Worm (Caenorhabditis elegans) whole organism, young adult: Measurements from ENCODE around the gene col-186.
A peak's percentile ranks its signal among the peaks of the same experiment; 100 is the strongest.

Experiments
- B0336.3 ChIP-seq: fragments of 200-800 bp; sonication (Bioruptor generic); IDR thresholded peaks from 2 replicates; pipeline ENCODE4 v1.3.6; 2022; ENCODE audit warnings: missing genetic modification characterization, missing compliant biosample characterization
- D2030.7 ChIP-seq: fragments of 200-800 bp; sonication (Bioruptor generic); IDR thresholded peaks from 2 replicates; pipeline ENCODE4 v1.3.6; 2022; ENCODE audit warnings: missing genetic modification reagents, missing genetic modification characterization, missing compliant biosample characterization
- F10E7.11 ChIP-seq: sonication (generic microtip); optimal IDR thresholded peaks from 2 replicates; lab custom pipeline; 2017; ENCODE audit warnings: mild to moderate bottlenecking, missing genetic modification characterization, moderate library complexity, missing compliant biosample characterization
- F22D6.2 ChIP-seq: sonication (generic microtip); optimal IDR thresholded peaks from 2 replicates; lab custom pipeline; 2016; ENCODE audit warnings: mild to moderate bottlenecking, missing genetic modification characterization, missing compliant biosample characterization
- F37B4.10 ChIP-seq: fragments of 200-800 bp; sonication (Bioruptor generic); IDR thresholded peaks from 2 replicates; pipeline ENCODE4 v1.3.6; 2022; ENCODE audit warnings: missing genetic modification characterization, missing compliant biosample characterization
- F57C9.4 ChIP-seq: sonication (generic microtip); optimal IDR thresholded peaks from 2 replicates; lab custom pipeline; 2017; ENCODE audit warnings: mild to moderate bottlenecking, missing genetic modification characterization, missing compliant biosample characterization
- K11D2.4 ChIP-seq: fragments of 200-800 bp; sonication (Bioruptor generic); IDR thresholded peaks from 2 replicates; pipeline ENCODE4 v1.3.6; 2022; ENCODE audit warnings: missing genetic modification reagents, missing genetic modification characterization, missing compliant biosample characterization
- T07F8.4 ChIP-seq: sonication (generic microtip); optimal IDR thresholded peaks from 2 replicates; lab custom pipeline; 2016; ENCODE audit warnings: mild to moderate bottlenecking, missing genetic modification characterization, moderate library complexity, missing compliant biosample characterization
- Y53F4B.3 ChIP-seq: fragments of 200-800 bp; sonication (Bioruptor generic); IDR thresholded peaks from 2 replicates; pipeline ENCODE4 v1.3.6; 2022; ENCODE audit warnings: missing genetic modification reagents, missing genetic modification characterization, missing compliant biosample characterization
- Y56A3A.18 ChIP-seq: fragments of 200-800 bp; sonication (Bioruptor generic); IDR thresholded peaks from 2 replicates; pipeline ENCODE4 v1.3.6; 2022; ENCODE audit warnings: missing genetic modification reagents, missing genetic modification characterization, missing compliant biosample characterization
- ZK185.1 ChIP-seq: sonication (generic microtip); optimal IDR thresholded peaks from 2 replicates; lab custom pipeline; 2016; ENCODE audit warnings: mild to moderate bottlenecking, missing genetic modification characterization, missing compliant biosample characterization; ENCODE audit not compliant: poor library complexity, severe bottlenecking
- akir-1 ChIP-seq: fragments of 200-800 bp; sonication (Bioruptor generic); optimal IDR thresholded peaks from 2 replicates; lab custom pipeline; 2018; ENCODE audit warnings: mild to moderate bottlenecking, missing genetic modification characterization, moderate library complexity, missing compliant biosample characterization
- athp-1 ChIP-seq: sonication (generic microtip); optimal IDR thresholded peaks from 2 replicates; lab custom pipeline; 2017; ENCODE audit warnings: mild to moderate bottlenecking, missing genetic modification characterization, missing compliant biosample characterization
- attf-5 ChIP-seq: fragments of 200-800 bp; sonication (Bioruptor generic); optimal IDR thresholded peaks from 2 replicates; lab custom pipeline; 2018; ENCODE audit warnings: mild to moderate bottlenecking, missing genetic modification characterization, missing compliant biosample characterization
- bed-1 ChIP-seq: fragments of 200-800 bp; sonication (Bioruptor generic); IDR thresholded peaks from 2 replicates; pipeline ENCODE4 v1.3.6; 2022; ENCODE audit warnings: missing genetic modification reagents, missing genetic modification characterization, missing compliant biosample characterization
- bed-2 ChIP-seq: fragments of 200-800 bp; sonication (Bioruptor generic); IDR thresholded peaks from 2 replicates; pipeline ENCODE4 v1.3.6; 2022; ENCODE audit warnings: missing genetic modification reagents, missing genetic modification characterization, missing compliant biosample characterization
- ccch-3 ChIP-seq: fragments of 200-800 bp; sonication (Bioruptor generic); optimal IDR thresholded peaks from 2 replicates; lab custom pipeline; 2018; ENCODE audit warnings: mild to moderate bottlenecking, missing genetic modification characterization, missing compliant biosample characterization
- ceh-27 ChIP-seq: fragments of 200-800 bp; sonication (Bioruptor generic); optimal IDR thresholded peaks from 2 replicates; lab custom pipeline; 2018; ENCODE audit warnings: mild to moderate bottlenecking, missing genetic modification characterization, moderate library complexity, missing compliant biosample characterization
- ceh-58 ChIP-seq: fragments of 200-800 bp; sonication (Bioruptor generic); IDR thresholded peaks from 2 replicates; pipeline ENCODE4 v1.3.6; 2022; ENCODE audit warnings: missing genetic modification characterization, missing compliant biosample characterization
- ceh-91 ChIP-seq: fragments of 200-800 bp; sonication (Bioruptor generic); IDR thresholded peaks from 2 replicates; pipeline ENCODE4 v1.3.6; 2022; ENCODE audit warnings: missing genetic modification reagents, missing genetic modification characterization, missing compliant biosample characterization
- efl-1 ChIP-seq: fragments of 150-350 bp; optimal IDR thresholded peaks from 2 replicates; lab custom pipeline; 2014; ENCODE audit warnings: missing biosample characterization, missing genetic modification reagents, missing genetic modification characterization
- egrh-3 ChIP-seq: fragments of 200-800 bp; sonication (Bioruptor generic); IDR thresholded peaks from 2 replicates; pipeline ENCODE4 v1.3.6; 2022; ENCODE audit warnings: missing genetic modification reagents, missing genetic modification characterization, missing compliant biosample characterization
- ets-4 ChIP-seq: fragments of 200-800 bp; sonication (Bioruptor generic); optimal IDR thresholded peaks from 2 replicates; lab custom pipeline; 2018; ENCODE audit warnings: mild to moderate bottlenecking, missing genetic modification characterization, missing compliant biosample characterization
- fkh-3 ChIP-seq: sonication (generic microtip); optimal IDR thresholded peaks from 2 replicates; lab custom pipeline; 2016; ENCODE audit warnings: mild to moderate bottlenecking, missing genetic modification characterization, missing compliant biosample characterization
- hrde-1 ChIP-seq: sonication (generic microtip); optimal IDR thresholded peaks from 2 replicates; lab custom pipeline; 2016; ENCODE audit warnings: missing genetic modification characterization, mild to moderate bottlenecking, missing compliant biosample characterization, moderate library complexity, missing genotype, missing genetic modification reagents, borderline replicate concordance
- let-526 ChIP-seq: fragments of 200-800 bp; sonication (Bioruptor generic); IDR thresholded peaks from 2 replicates; pipeline ENCODE4 v1.3.6; 2022; ENCODE audit warnings: missing genetic modification reagents, missing genetic modification characterization, missing compliant biosample characterization
- let-607 ChIP-seq, 2 experiments: fragments of 200-800 bp in 1 of 2; sonication (Bioruptor generic) in 1 of 2; sonication (generic microtip) in 1 of 2; optimal IDR thresholded peaks; 2 replicates each; lab custom pipeline; 2016 to 2018; ENCODE audit warnings: mild to moderate bottlenecking in 2 of 2, missing compliant biosample characterization in 2 of 2, missing genetic modification characterization in 2 of 2, moderate library complexity in 2 of 2, missing genotype in 1 of 2
- lin-26 ChIP-seq: fragments of 200-800 bp; sonication (Bioruptor generic); IDR thresholded peaks from 2 replicates; pipeline ENCODE4 v1.3.6; 2022; ENCODE audit warnings: missing genetic modification reagents, missing genetic modification characterization, missing compliant biosample characterization
- lsl-1 ChIP-seq: fragments of 200-800 bp; sonication (Bioruptor generic); optimal IDR thresholded peaks from 2 replicates; lab custom pipeline; 2018; ENCODE audit warnings: mild to moderate bottlenecking, missing genetic modification characterization, moderate library complexity, missing compliant biosample characterization
- mcd-1 ChIP-seq: fragments of 200-800 bp; sonication (Bioruptor generic); IDR thresholded peaks from 2 replicates; pipeline ENCODE4 v1.3.6; 2022; ENCODE audit warnings: missing genetic modification reagents, missing genetic modification characterization, missing compliant biosample characterization
- mxl-1 ChIP-seq: sonication (generic microtip); optimal IDR thresholded peaks from 2 replicates; lab custom pipeline; 2016; ENCODE audit warnings: missing genetic modification characterization, missing compliant biosample characterization
- nfya-2 ChIP-seq: fragments of 200-800 bp; sonication (Bioruptor generic); IDR thresholded peaks from 2 replicates; pipeline ENCODE4 v1.3.6; 2022; ENCODE audit warnings: missing genetic modification reagents, missing genetic modification characterization, missing compliant biosample characterization
- rcor-1 ChIP-seq: fragments of 200-800 bp; sonication (Bioruptor generic); IDR thresholded peaks from 2 replicates; pipeline ENCODE4 v1.3.6; 2022; ENCODE audit warnings: missing genetic modification reagents, missing genetic modification characterization, missing compliant biosample characterization
- rpc-1 ChIP-seq, 2 experiments: fragments of 150-350 bp in 1 of 2; sonication (generic microtip) in 1 of 2; optimal IDR thresholded peaks; 2 replicates each; lab custom pipeline; 2014 to 2018; ENCODE audit warnings: missing biosample characterization in 1 of 2, missing genetic modification characterization in 1 of 2, missing genetic modification reagents in 1 of 2, missing genotype in 1 of 2
- snpc-1.1 ChIP-seq: sonication (generic microtip); optimal IDR thresholded peaks from 2 replicates; lab custom pipeline; 2017; ENCODE audit warnings: missing genetic modification characterization, mild to moderate bottlenecking, missing compliant biosample characterization, antibody characterized with exemption, moderate library complexity, missing genotype, missing genetic modification reagents; ENCODE audit not compliant: insufficient read depth
- somi-1 ChIP-seq: fragments of 200-800 bp; sonication (Bioruptor generic); optimal IDR thresholded peaks from 2 replicates; lab custom pipeline; 2018; ENCODE audit warnings: mild to moderate bottlenecking, missing genetic modification characterization, missing compliant biosample characterization
- xnd-1 ChIP-seq: sonication (generic microtip); optimal IDR thresholded peaks from 2 replicates; lab custom pipeline; 2016; ENCODE audit warnings: missing genotype, missing genetic modification reagents, missing genetic modification characterization, missing compliant biosample characterization
- zfh-2 ChIP-seq: fragments of 200-800 bp; sonication (Bioruptor generic); conservative IDR thresholded peaks from 2 replicates; pipeline ENCODE4 v1.3.6; 2022; ENCODE audit warnings: missing genetic modification reagents, missing genetic modification characterization, missing compliant biosample characterization

The col-186 gene

DNA sequence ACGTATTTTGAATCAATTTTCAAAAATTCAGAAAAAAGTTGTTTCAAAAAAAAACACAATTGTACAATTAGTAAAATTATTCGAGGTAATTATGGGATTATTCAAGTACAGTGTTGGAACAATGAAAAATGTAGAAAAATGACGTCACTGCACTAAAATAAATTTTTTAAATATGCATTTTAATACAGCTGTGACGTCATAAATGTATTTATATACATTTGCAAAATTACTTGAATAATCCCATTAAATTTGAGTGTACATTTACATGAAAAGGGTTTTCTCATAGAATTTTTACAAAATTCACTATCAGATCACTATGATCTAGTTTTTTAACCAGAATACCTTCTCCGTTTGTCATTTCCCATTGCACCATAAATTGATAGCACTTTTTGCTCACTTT lies 37.3 kb downstream of the col-186 start:
- no peak for TF ChIP-seq mcd-1
- no peak for TF ChIP-seq ceh-58 (GFP tag; lab: Robert Waterston, UW)
- no peak for TF ChIP-seq efl-1
- no peak for TF ChIP-seq T07F8.4 (tag; lab: Kevin White, UChicago)

DNA sequence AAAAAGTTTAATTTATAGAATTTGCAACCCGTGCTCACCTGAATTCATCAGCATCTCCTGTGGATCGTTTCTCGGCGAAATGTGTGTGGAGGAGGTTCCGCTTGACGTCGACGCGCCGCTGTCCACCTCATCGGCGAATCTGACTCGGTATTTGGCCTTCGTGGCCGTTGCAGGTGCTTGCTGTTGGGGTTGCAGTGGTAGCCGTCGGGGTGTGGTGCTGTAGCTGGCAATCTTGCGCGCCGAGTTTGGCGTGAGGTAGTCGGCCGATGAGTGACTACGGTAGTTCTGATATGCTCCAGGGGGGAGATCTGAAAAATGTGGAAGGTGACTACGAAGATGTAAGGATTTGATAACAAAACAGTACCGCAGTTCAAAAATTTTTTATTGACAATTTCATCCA lies 41.5 kb downstream of the col-186 start:
- TF ChIP-seq egrh-3 (GFP tag; lab: Robert Waterston, UW) (peak; percentile 21; the same call in 1 of the 2 replicates), xnd-1 (no peak), B0336.3 (no peak), athp-1 (tag; lab: Kevin White, UChicago) (no peak), somi-1 (GFP tag; lab: Kevin White, UChicago) (no peak), bed-1 (GFP tag; lab: Robert Waterston, UW) (no peak), akir-1 (GFP tag; lab: Kevin White, UChicago) (no peak), zfh-2 (GFP tag; lab: Robert Waterston, UW) (peak; percentile 74), mxl-1 (no peak), lsl-1 (GFP tag; lab: Kevin White, UChicago) (no peak), ZK185.1 (tag; lab: Kevin White, UChicago) (no peak)

DNA sequence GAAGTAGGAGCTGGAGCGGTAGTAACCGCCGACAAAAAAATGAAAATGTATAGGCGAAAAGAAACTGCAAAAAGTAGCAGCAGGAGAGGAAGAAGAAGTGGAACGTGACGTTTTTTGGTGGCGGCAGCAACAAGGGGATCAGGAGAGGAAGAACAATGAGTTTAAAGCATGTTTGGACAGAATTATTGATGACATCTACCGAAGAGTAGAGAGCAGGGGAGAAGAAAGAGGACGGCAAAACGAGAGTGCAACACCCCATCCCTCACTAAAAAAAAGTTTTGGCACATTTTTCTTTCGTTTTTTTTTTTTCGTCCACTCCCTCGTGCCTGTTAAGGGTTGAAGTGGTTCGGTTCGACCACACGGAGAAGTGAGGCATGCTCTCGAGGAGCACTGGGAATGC lies 42.6 kb downstream of the col-186 start:
- TF ChIP-seq Y56A3A.18 (GFP tag; lab: Robert Waterston, UW): no peak
- TF ChIP-seq attf-5 (GFP tag; lab: Kevin White, UChicago): no peak
- TF ChIP-seq F57C9.4 (tag; lab: Kevin White, UChicago): no peak
- no peak for TF ChIP-seq snpc-1.1 (tag; lab: Kevin White, UChicago)
- TF ChIP-seq bed-2 (GFP tag; lab: Robert Waterston, UW): no peak
- TF ChIP-seq ccch-3 (GFP tag; lab: Kevin White, UChicago): no peak
- no peak for TF ChIP-seq F22D6.2 (tag; lab: Kevin White, UChicago)
- TF ChIP-seq ceh-27 (GFP tag; lab: Kevin White, UChicago): no peak
- no peak for TF ChIP-seq hrde-1
- no peak for TF ChIP-seq F37B4.10
- TF ChIP-seq D2030.7 (GFP tag; lab: Robert Waterston, UW): no peak
- no peak for TF ChIP-seq F10E7.11 (tag; lab: Kevin White, UChicago)
- no peak for TF ChIP-seq rcor-1 (GFP tag; lab: Robert Waterston, UW)
- no peak for TF ChIP-seq mxl-1
- TF ChIP-seq fkh-3 (tag; lab: Kevin White, UChicago): no peak
- no peak for TF ChIP-seq athp-1 (tag; lab: Kevin White, UChicago)
- TF ChIP-seq let-526 (GFP tag; lab: Robert Waterston, UW): no peak

DNA sequence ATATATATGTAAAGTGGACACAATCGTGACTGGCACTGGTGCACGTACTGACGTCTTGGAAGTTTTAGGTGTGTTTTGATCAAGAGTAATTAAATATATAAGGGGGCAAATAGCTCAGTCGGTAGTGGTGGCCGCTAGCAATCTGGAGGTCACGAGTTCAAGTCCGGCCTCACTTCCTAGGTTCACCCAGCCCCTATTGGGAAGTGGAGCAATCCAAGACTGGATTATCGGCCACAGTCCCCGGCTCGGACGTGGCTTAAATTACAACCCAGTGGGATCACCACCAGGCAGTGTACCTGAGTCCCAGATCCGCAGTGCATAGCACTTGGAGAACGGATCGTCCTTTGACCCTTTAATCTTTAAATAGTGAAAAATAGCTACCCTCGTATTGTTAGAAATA lies 45.9 kb downstream of the col-186 start:
- TF ChIP-seq K11D2.4 (GFP tag; lab: Robert Waterston, UW): no peak
- TF ChIP-seq nfya-2 (GFP tag; lab: Robert Waterston, UW): no peak
- TF ChIP-seq rpc-1 (optimal IDR thresholded peaks at IDR 0.05; lab: Kevin White, UChicago): no peak
- peak; percentile 34 for TF ChIP-seq rpc-1 (tag; optimal IDR thresholded peaks at IDR 0.05; lab: Kevin White, UChicago)
- no peak for TF ChIP-seq attf-5 (GFP tag; lab: Kevin White, UChicago)
- no peak for TF ChIP-seq Y53F4B.3 (GFP tag; lab: Robert Waterston, UW)
- no peak for TF ChIP-seq ceh-91
- TF ChIP-seq ets-4 (GFP tag; lab: Kevin White, UChicago): no peak
- 0 out of 2 replicates have a peak, but pooled peaks have one; percentile 50 for TF ChIP-seq lin-26
- TF ChIP-seq let-607 (tag; optimal IDR thresholded peaks at IDR 0.05; lab: Kevin White, UChicago): no peak
